Fruit fly (Drosophila melanogaster): ENCODE data around the gene CG6569.
A peak's percentile ranks its signal among the peaks of the same experiment; 100 is the strongest.

CG6569 gene

DNA sequence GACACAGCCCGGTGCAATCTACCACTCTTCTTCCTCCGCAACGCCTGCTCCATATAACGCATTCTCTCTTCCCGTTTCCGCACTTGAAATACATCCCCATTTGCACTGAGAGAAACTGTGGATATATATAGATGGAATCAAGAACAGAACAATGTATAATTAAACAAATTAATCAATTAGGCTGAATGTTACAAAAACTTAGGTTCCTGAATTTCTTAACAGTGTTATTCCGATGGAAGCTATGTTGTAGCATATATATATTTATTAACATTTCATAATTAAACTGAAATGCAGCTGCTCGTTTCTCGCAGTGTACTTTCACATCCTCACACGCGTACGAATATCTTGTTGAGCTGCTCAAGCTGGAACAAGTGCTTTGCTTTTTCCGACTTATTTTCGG, 8.2 kb downstream of the CG6569 start:
- TF ChIP-seq CG15710 (tag; optimal IDR thresholded peaks at IDR 0.05) (peak; percentile 84), EcR (GFP tag; optimal IDR thresholded peaks at IDR 0.05) (peak; percentile 0), CG17806 (tag; optimal IDR thresholded peaks at IDR 0.05) (peak; percentile 66), CG8301 (tag; optimal IDR thresholded peaks at IDR 0.05) (peak; percentile 80), fd96Ca (GFP tag; IDR thresholded peaks at IDR 0.05) (0 out of 3 replicates have a peak, but pooled peaks have one; percentile 29), CG10348 (GFP tag; IDR thresholded peaks at IDR 0.05) (no peak), Pif1A (GFP tag; optimal IDR thresholded peaks at IDR 0.05) (peak; percentile 87), D1 (tag; optimal IDR thresholded peaks at IDR 0.05) (no peak), CG34367 (tag; optimal IDR thresholded peaks at IDR 0.05) (peak; percentile 70), Ets98B (GFP tag; IDR thresholded peaks at IDR 0.05) (peak; percentile 71), CG9948 (tag; optimal IDR thresholded peaks at IDR 0.05) (peak; percentile 74), CG14655 (GFP tag; optimal IDR thresholded peaks at IDR 0.05) (peak; percentile 72), CG12605 (GFP tag; IDR thresholded peaks at IDR 0.05) (0 out of 2 replicates have a peak, but pooled peaks have one; percentile 58), Pif1B (GFP tag; optimal IDR thresholded peaks at IDR 0.05) (peak; percentile 83), Snoo (tag; optimal IDR thresholded peaks at IDR 0.05) (peak; percentile 93), rn (GFP tag; IDR thresholded peaks at IDR 0.05) (peak; percentile 68; the same call in 1 of the 2 replicates), CG4496 (GFP tag; IDR thresholded peaks at IDR 0.05) (peak; percentile 82), CG32121 (GFP tag; IDR thresholded peaks at IDR 0.05) (peak; percentile 48; the same call in 1 of the 2 replicates), CG8159 (tag; optimal IDR thresholded peaks at IDR 0.05) (peak; percentile 85), CG13204 (GFP tag; optimal IDR thresholded peaks at IDR 0.05) (peak; percentile 61), gl (tag; optimal IDR thresholded peaks at IDR 0.05) (peak; percentile 28)

DNA sequence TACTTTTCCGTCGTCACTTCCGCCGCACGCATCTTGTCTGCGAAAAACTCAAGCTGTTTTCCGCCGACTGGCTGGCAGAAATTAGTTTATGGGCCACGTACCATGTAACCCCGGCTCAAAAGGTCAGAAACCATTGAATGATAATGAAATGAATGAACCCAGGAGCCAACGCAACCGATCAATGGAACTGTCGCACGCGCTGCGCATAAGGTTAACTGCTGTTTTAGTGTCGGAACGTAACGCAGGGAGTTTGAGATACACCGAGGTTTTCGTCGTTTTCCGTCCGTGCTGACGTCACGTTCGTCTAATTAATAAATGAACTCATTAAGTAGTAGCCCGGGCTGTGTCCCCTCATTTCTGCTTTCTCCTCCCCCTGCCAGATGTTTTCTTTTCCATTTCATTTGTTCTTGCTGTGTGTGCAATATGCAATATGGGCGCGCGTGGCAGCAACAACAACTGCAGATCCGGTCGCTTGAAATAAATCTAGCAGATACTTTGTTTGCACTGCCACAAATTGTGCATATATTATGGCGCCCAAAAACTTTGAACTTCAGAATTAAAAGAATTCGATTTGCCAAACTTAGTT, 9.3 kb downstream of the CG6569 start:
- TF ChIP-seq CG9948 (tag; optimal IDR thresholded peaks at IDR 0.05) (peak; percentile 8), CG34367 (tag; optimal IDR thresholded peaks at IDR 0.05) (no peak)

dm6 chr3R:21857509-21857908, 10.2 kb downstream of the CG6569 start:
- TF ChIP-seq CG14655 (GFP tag; optimal IDR thresholded peaks at IDR 0.05) (peak; percentile 0), CG8159 (tag; optimal IDR thresholded peaks at IDR 0.05) (peak; percentile 30), D1 (tag; optimal IDR thresholded peaks at IDR 0.05) (no peak)

DNA sequence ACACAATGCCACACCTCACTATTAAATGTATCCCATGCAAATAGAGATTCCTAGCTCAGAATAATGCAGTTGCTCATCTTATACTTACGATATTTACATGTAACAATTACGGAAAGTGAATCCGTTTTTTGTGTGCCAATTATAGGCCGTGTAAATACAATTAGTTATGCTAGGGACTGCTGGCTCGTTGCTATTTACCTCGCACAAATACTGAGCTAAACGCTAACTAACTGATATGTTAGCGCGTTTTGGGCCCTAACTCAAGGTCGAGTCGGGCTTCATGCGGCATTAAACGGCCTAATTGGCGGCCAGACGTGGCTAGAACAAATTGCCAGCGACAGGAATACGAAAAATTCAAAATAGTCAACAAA, 10.9 kb downstream of the CG6569 start:
- TF ChIP-seq CG8159 (tag; optimal IDR thresholded peaks at IDR 0.05) (no peak), CG12605 (GFP tag; IDR thresholded peaks at IDR 0.05) (no peak), Pif1A (GFP tag; optimal IDR thresholded peaks at IDR 0.05) (no peak), fd96Ca (GFP tag; IDR thresholded peaks at IDR 0.05) (no peak), D1 (tag; optimal IDR thresholded peaks at IDR 0.05) (no peak), CG14655 (GFP tag; optimal IDR thresholded peaks at IDR 0.05) (no peak), CG32121 (GFP tag; IDR thresholded peaks at IDR 0.05) (no peak), CG8301 (tag; optimal IDR thresholded peaks at IDR 0.05) (no peak)

DNA sequence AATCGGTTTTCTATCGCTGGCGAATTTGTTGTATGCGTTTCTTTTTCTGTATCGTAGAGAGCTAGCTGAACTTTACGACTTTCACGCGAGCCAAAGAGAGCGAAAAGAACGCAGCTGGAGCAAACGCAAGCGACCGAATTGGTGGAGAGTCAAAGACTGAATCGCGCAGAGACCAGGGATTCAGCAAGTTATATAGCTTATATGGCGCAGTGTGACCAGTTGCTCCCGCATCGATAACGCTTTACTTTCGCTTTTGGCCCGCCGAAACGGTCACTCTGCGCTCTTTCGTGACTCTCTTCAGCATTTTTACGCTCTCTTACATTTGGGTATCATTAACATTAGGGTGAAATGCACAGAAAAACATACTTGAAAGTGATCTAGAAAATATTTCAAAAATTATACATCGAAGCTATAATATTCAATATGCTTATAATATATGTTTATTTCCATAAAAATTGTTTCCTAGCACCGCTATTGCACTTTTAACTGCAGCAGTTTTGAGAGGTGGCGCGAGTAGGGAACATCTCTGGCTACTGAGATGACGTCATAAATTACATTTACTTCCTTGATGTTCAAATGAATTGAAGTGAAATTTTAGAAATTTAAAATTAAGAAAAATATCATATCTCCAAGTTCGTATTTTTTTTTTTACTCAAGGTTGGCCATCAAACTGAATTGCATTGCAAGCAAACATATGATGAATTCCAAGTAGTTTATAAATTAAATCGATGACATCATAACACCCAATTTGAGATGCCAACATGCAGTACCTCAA, 11.4 kb downstream of the CG6569 start, which contains the start of gene glec:
Gene glec (minus strand): TSS at position 169 of the 775 bp plus-strand sequence.
- no peak for TF ChIP-seq CG10348 (GFP tag; IDR thresholded peaks at IDR 0.05)
- TF ChIP-seq Pif1A (GFP tag; optimal IDR thresholded peaks at IDR 0.05), result peak; percentile 58
- no peak for TF ChIP-seq rn (GFP tag; IDR thresholded peaks at IDR 0.05)
- TF ChIP-seq Snoo (tag; optimal IDR thresholded peaks at IDR 0.05), result peak; percentile 35
- no peak for TF ChIP-seq CG34367 (tag; optimal IDR thresholded peaks at IDR 0.05)
- TF ChIP-seq gl (tag; optimal IDR thresholded peaks at IDR 0.05), result peak; percentile 39
- peak; percentile 9 for TF ChIP-seq CG17806 (tag; optimal IDR thresholded peaks at IDR 0.05)
- peak; percentile 11 for TF ChIP-seq CG9948 (tag; optimal IDR thresholded peaks at IDR 0.05)
- TF ChIP-seq CG8159 (tag; optimal IDR thresholded peaks at IDR 0.05), result no peak
- peak; percentile 70 for TF ChIP-seq CG12605 (GFP tag; IDR thresholded peaks at IDR 0.05)
- peak; percentile 58 for TF ChIP-seq EcR (GFP tag; optimal IDR thresholded peaks at IDR 0.05)
- TF ChIP-seq CG14655 (GFP tag; optimal IDR thresholded peaks at IDR 0.05), result peak; percentile 7
- no peak for TF ChIP-seq D1 (tag; optimal IDR thresholded peaks at IDR 0.05)
- TF ChIP-seq CG32121 (GFP tag; IDR thresholded peaks at IDR 0.05), result no peak
- no peak for TF ChIP-seq CG8301 (tag; optimal IDR thresholded peaks at IDR 0.05)
- peak; percentile 59; the same call in 2 of the 3 replicates for TF ChIP-seq fd96Ca (GFP tag; IDR thresholded peaks at IDR 0.05)
- peak; percentile 41 for TF ChIP-seq CG15710 (tag; optimal IDR thresholded peaks at IDR 0.05)
- TF ChIP-seq Ets98B (GFP tag; IDR thresholded peaks at IDR 0.05), result no peak; the same call in none of the 2 replicates
- peak; percentile 21 for TF ChIP-seq CG13204 (GFP tag; optimal IDR thresholded peaks at IDR 0.05)
- peak; percentile 55 for TF ChIP-seq CG4496 (GFP tag; IDR thresholded peaks at IDR 0.05)
- peak; percentile 34 for TF ChIP-seq Pif1B (GFP tag; optimal IDR thresholded peaks at IDR 0.05)

- no peak for TF ChIP-seq CG34367 (tag; optimal IDR thresholded peaks at IDR 0.05)
- peak; percentile 63; the same call in 2 of the 3 replicates for TF ChIP-seq fd96Ca (GFP tag; IDR thresholded peaks at IDR 0.05)
- no peak for TF ChIP-seq Pif1B (GFP tag; optimal IDR thresholded peaks at IDR 0.05)
Observed at dm6 chr3R:21855469-21855826, 12.3 kb downstream of the CG6569 start.

All from whole organism, pupa.